Worm (Caenorhabditis elegans) whole organism, early embryonic: ENCODE measurements around the gene T05C12.1.

Source experiments
- B0310.2 ChIP-seq: sonication (generic microtip); optimal IDR thresholded peaks from 2 replicates; lab custom pipeline; 2016; ENCODE audit warnings: mild to moderate bottlenecking, missing genetic modification characterization, missing compliant biosample characterization
- F13C5.2 ChIP-seq: sonication (generic microtip); optimal IDR thresholded peaks from 2 replicates; lab custom pipeline; 2017; ENCODE audit warnings: mild to moderate bottlenecking, missing genetic modification characterization, inconsistent platforms, missing compliant biosample characterization
- aly-1 ChIP-seq: sonication (generic microtip); optimal IDR thresholded peaks from 2 replicates; lab custom pipeline; 2016; ENCODE audit warnings: missing genetic modification characterization, missing compliant biosample characterization
- ama-1 ChIP-seq: fragments of 150-350 bp; optimal IDR thresholded peaks from 2 replicates; lab custom pipeline; 2014
- ceh-13 ChIP-seq: fragments of 200-800 bp; sonication (Bioruptor generic); optimal IDR thresholded peaks from 2 replicates; lab custom pipeline; 2018; ENCODE audit warnings: mild to moderate bottlenecking, missing genetic modification characterization, missing compliant biosample characterization
- ceh-36 ChIP-seq: sonication (generic microtip); optimal IDR thresholded peaks from 2 replicates; lab custom pipeline; 2016; ENCODE audit warnings: missing genetic modification characterization, inconsistent platforms, missing compliant biosample characterization
- ets-7 ChIP-seq: sonication (generic microtip); optimal IDR thresholded peaks from 2 replicates; lab custom pipeline; 2016; ENCODE audit warnings: missing genotype, missing genetic modification characterization, missing compliant biosample characterization
- flt-1 ChIP-seq: fragments of 200-800 bp; sonication (Bioruptor generic); IDR thresholded peaks from 2 replicates; pipeline ENCODE4 v1.3.6; 2022; ENCODE audit warnings: missing genetic modification characterization, missing compliant biosample characterization
- hmbx-1 ChIP-seq: sonication (generic microtip); optimal IDR thresholded peaks from 2 replicates; lab custom pipeline; 2016; ENCODE audit warnings: mild to moderate bottlenecking, missing genetic modification characterization, missing compliant biosample characterization
- hmg-4 ChIP-seq: fragments of 200-800 bp; sonication (Bioruptor generic); optimal IDR thresholded peaks from 2 replicates; lab custom pipeline; 2018; ENCODE audit warnings: mild to moderate bottlenecking, missing genetic modification characterization, missing compliant biosample characterization
- hnd-1 ChIP-seq: sonication (generic microtip); optimal IDR thresholded peaks from 2 replicates; lab custom pipeline; 2016; ENCODE audit warnings: missing genetic modification characterization, missing compliant biosample characterization
- pes-1 ChIP-seq: fragments of 200-800 bp; sonication (Bioruptor generic); IDR thresholded peaks from 2 replicates; pipeline ENCODE4 v1.3.6; 2022; ENCODE audit warnings: missing genetic modification reagents, missing genetic modification characterization, missing compliant biosample characterization
- scrt-1 ChIP-seq: fragments of 200-800 bp; sonication (Bioruptor generic); IDR thresholded peaks from 2 replicates; pipeline ENCODE4 v1.3.6; 2022; ENCODE audit warnings: missing genetic modification characterization, missing compliant biosample characterization
- sea-1 ChIP-seq: fragments of 200-800 bp; sonication (Bioruptor generic); conservative IDR thresholded peaks from 2 replicates; pipeline ENCODE4 v1.3.6; 2022; ENCODE audit warnings: missing genetic modification characterization, missing compliant biosample characterization
- tbx-11 ChIP-seq: fragments of 200-800 bp; sonication (Bioruptor generic); IDR thresholded peaks from 2 replicates; pipeline ENCODE4 v1.3.6; 2022; ENCODE audit warnings: missing genetic modification characterization, missing compliant biosample characterization
- tbx-37 ChIP-seq: fragments of 200-800 bp; sonication (Bioruptor generic); conservative IDR thresholded peaks from 2 replicates; pipeline ENCODE4 v1.3.6; 2022; ENCODE audit warnings: missing genetic modification reagents, missing genetic modification characterization, missing compliant biosample characterization
- tra-4 ChIP-seq: sonication (generic microtip); optimal IDR thresholded peaks from 2 replicates; lab custom pipeline; 2017; ENCODE audit warnings: missing genetic modification characterization, missing compliant biosample characterization

T05C12.1 gene

DNA sequence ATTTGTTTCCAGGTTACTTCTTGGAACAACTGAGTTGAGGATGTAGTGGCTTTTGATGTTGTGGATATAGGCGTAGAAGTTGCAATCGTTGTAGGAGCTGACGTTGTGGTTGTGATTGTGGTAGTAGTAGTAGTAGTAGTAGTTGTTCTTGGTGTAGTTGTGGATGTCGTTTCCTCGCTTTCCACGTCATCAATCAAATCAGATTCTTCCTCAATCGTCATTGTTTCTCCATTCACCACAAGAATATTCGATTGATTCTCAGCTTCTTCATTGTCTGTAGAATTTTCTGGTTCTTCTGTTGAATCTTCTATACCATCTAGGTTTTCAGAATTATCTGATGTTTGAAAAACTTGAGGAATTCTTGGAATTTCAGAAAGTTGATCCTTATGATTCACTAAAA, 5.1 kb downstream of the T05C12.1 start:
- TF ChIP-seq hmbx-1 (tag; lab: Kevin White, UChicago) (no peak), tbx-11 (GFP tag; lab: Robert Waterston, UW) (no peak), ets-7 (tag; lab: Kevin White, UChicago) (no peak), aly-1 (no peak), hnd-1 (tag; lab: Kevin White, UChicago) (no peak), ceh-36 (tag; lab: Kevin White, UChicago) (no peak), ama-1 (lab: Kevin White, UChicago) (no peak), tbx-37 (GFP tag; lab: Robert Waterston, UW) (no peak), F13C5.2 (tag; lab: Kevin White, UChicago) (no peak), pes-1 (GFP tag; lab: Robert Waterston, UW) (no peak), B0310.2 (tag; lab: Kevin White, UChicago) (no peak), ceh-13 (GFP tag; lab: Kevin White, UChicago) (no peak), sea-1 (GFP tag; lab: Robert Waterston, UW) (no peak), scrt-1 (GFP tag; lab: Robert Waterston, UW) (no peak), flt-1 (GFP tag; lab: Robert Waterston, UW) (no peak)

DNA sequence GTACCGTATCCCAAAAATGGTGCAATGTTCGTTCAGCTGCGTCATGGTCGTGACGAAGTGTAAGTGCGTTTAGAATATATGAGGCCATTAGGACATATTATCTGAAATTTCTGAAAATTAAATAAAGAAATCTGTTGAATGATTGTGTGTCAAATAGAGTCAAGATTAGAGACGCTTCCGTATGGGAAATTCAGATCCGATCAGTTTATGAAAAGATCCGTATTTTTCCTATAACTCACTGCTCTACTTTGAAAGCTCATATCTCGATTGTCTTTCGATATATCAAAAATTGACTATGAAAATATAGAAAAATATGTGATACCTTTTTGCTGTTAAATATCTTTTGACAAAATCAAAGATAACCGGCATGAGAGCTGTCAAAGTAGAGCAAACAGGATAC, 6.8 kb downstream of the T05C12.1 start, which contains the start of gene T05C12.4:
TSS of gene T05C12.4 (minus strand) at position 101 of the 400 bp plus-strand sequence.
- TF ChIP-seq ama-1 (lab: Kevin White, UChicago): no peak
- no peak for TF ChIP-seq F13C5.2 (tag; lab: Kevin White, UChicago)
- TF ChIP-seq ceh-13 (GFP tag; lab: Kevin White, UChicago): no peak
- TF ChIP-seq flt-1 (GFP tag; lab: Robert Waterston, UW): no peak
- no peak for TF ChIP-seq aly-1
- no peak for TF ChIP-seq hmg-4 (GFP tag; lab: Kevin White, UChicago)
- no peak for TF ChIP-seq ets-7 (tag; lab: Kevin White, UChicago)
- no peak for TF ChIP-seq tbx-11 (GFP tag; lab: Robert Waterston, UW)
- no peak for TF ChIP-seq pes-1 (GFP tag; lab: Robert Waterston, UW)
- no peak for TF ChIP-seq ceh-36 (tag; lab: Kevin White, UChicago)
- no peak for TF ChIP-seq tbx-37 (GFP tag; lab: Robert Waterston, UW)
- no peak for TF ChIP-seq scrt-1 (GFP tag; lab: Robert Waterston, UW)
- TF ChIP-seq tra-4 (tag; lab: Kevin White, UChicago): no peak
- no peak for TF ChIP-seq hnd-1 (tag; lab: Kevin White, UChicago)
- no peak for TF ChIP-seq hmbx-1 (tag; lab: Kevin White, UChicago)
- no peak for TF ChIP-seq sea-1 (GFP tag; lab: Robert Waterston, UW)
- TF ChIP-seq B0310.2 (tag; lab: Kevin White, UChicago): no peak

- TF ChIP-seq hmg-4 (GFP tag; lab: Kevin White, UChicago) (no peak), flt-1 (GFP tag; lab: Robert Waterston, UW) (no peak), aly-1 (no peak), scrt-1 (GFP tag; lab: Robert Waterston, UW) (no peak), F13C5.2 (tag; lab: Kevin White, UChicago) (no peak), ceh-13 (GFP tag; lab: Kevin White, UChicago) (no peak)
These were observed 8.0 kb downstream of the T05C12.1 start, which contains the start of gene dylt-3 for ce11 chrII:8181437-8181836. dylt-3 (plus strand) TSS chrII:8181737.

- TF ChIP-seq tbx-11 (GFP tag; lab: Robert Waterston, UW) (no peak), aly-1 (no peak), F13C5.2 (tag; lab: Kevin White, UChicago) (peak; percentile 85), hmbx-1 (tag; lab: Kevin White, UChicago) (no peak), pes-1 (GFP tag; lab: Robert Waterston, UW) (no peak), flt-1 (GFP tag; lab: Robert Waterston, UW) (peak; percentile 48; the same call in 1 of the 2 replicates), hnd-1 (tag; lab: Kevin White, UChicago) (no peak), ceh-36 (tag; lab: Kevin White, UChicago) (no peak), hmg-4 (GFP tag; lab: Kevin White, UChicago) (peak; percentile 31), ceh-13 (GFP tag; lab: Kevin White, UChicago) (no peak), scrt-1 (GFP tag; lab: Robert Waterston, UW) (no peak)
These were observed 11.6 kb downstream of the T05C12.1 start, which contains the start of the genes mig-5 and cct-1 for ce11 chrII:8185016-8185493. mig-5 (minus strand) TSS chrII:8185023. cct-1 (plus strand) TSS chrII:8185443.

DNA sequence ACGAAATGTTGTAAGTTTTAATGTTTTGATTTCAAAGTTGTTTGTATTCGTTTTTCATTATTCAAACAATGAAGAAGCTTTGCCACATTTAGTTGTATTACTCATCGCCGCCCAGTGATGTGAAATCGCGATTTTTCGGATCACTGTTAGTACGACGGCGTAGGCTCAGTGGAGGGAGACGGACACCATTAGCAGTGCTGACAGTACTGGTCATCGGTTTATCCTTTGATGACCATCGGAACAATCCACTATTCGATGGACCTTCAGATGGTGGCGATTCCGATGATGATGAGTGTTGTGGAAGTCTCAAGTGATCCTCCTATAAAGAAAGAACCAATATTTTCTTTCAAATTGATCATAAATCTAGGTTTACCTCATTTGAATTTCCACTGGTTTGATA, 14.0 kb downstream of the T05C12.1 start:
- no peak for TF ChIP-seq ceh-13 (GFP tag; lab: Kevin White, UChicago)
- TF ChIP-seq ama-1 (lab: Kevin White, UChicago): no peak
- TF ChIP-seq tbx-11 (GFP tag; lab: Robert Waterston, UW): no peak
- TF ChIP-seq tbx-37 (GFP tag; lab: Robert Waterston, UW): no peak
- no peak for TF ChIP-seq hmbx-1 (tag; lab: Kevin White, UChicago)
- TF ChIP-seq F13C5.2 (tag; lab: Kevin White, UChicago): no peak
- TF ChIP-seq tra-4 (tag; lab: Kevin White, UChicago): no peak
- no peak for TF ChIP-seq sea-1 (GFP tag; lab: Robert Waterston, UW)
- TF ChIP-seq B0310.2 (tag; lab: Kevin White, UChicago): no peak
- no peak for TF ChIP-seq hnd-1 (tag; lab: Kevin White, UChicago)
- TF ChIP-seq flt-1 (GFP tag; lab: Robert Waterston, UW): no peak
- no peak for TF ChIP-seq aly-1
- no peak for TF ChIP-seq ets-7 (tag; lab: Kevin White, UChicago)
- TF ChIP-seq scrt-1 (GFP tag; lab: Robert Waterston, UW): no peak
- TF ChIP-seq ceh-36 (tag; lab: Kevin White, UChicago): no peak

DNA sequence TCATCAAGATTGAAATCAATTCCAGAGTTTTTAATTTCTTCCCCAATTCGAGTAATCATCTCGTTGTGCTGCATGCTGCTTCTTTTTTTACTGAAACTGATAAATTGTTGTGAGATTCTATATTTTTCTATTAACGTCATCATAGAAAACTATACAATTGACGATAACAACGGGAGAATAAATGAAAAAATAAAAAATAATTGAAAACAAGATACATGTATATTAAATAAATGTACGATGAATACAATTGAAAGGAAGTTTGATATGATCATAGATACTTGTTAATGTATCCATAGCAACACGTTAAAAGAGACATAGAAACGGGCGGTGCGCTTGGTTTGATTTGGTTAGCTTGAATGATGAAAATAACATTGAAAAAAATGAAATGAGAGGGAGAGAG, 17.0 kb downstream of the T05C12.1 start, which contains the start of gene T05C12.8:
TSS of gene T05C12.8 (minus strand) at position 101 of the 400 bp plus-strand sequence.
- TF ChIP-seq aly-1 (no peak), ceh-13 (GFP tag; lab: Kevin White, UChicago) (no peak), pes-1 (GFP tag; lab: Robert Waterston, UW) (no peak), sea-1 (GFP tag; lab: Robert Waterston, UW) (no peak), B0310.2 (tag; lab: Kevin White, UChicago) (no peak), ceh-36 (tag; lab: Kevin White, UChicago) (no peak), flt-1 (GFP tag; lab: Robert Waterston, UW) (no peak), hnd-1 (tag; lab: Kevin White, UChicago) (no peak)
